Worm (Caenorhabditis elegans): ENCODE data around the gene elt-2.

DNA sequence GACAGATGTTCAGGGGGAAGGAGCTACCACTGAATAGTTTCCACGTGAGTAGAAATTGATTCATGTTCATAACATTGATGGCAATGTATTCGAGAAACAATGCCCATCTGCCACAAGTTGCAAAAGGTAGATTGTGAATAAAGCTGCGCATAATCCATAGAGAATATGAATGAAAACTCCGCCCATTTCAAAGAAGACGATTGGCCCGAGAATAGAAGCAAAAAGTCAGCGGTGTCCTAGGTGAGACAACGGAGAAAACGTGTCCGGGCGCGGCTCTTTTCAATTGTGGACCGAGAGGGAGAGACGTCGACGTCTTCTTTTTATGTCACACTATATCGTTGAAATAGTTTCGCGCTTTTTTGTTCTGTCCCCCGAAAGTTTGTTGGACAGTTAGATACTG is 18.6 kb downstream of the elt-2 start, which contains the start of gene vab-3:
- no peak for TF ChIP-seq W03F9.2 (tag; optimal IDR thresholded peaks at IDR 0.05)
- no peak for TF ChIP-seq him-1 (tag; optimal IDR thresholded peaks at IDR 0.05)

Measured in whole organism, L4/young adult.